Worm (Caenorhabditis elegans): ENCODE data around the gene lys-5.
A peak's percentile ranks its signal among the peaks of the same experiment; 100 is the strongest.

The lys-5 gene

ce11 chrIV:11635437-11636408, 10.3 kb upstream of the lys-5 start, which contains the start of gene mars-1:
mars-1 (minus strand) TSS chrIV:11635487.
- TF ChIP-seq sptf-1 (tag; optimal IDR thresholded peaks at IDR 0.05) (peak; percentile 50), mep-1 (tag; optimal IDR thresholded peaks at IDR 0.05) (peak; percentile 17), unc-62 (GFP tag; optimal IDR thresholded peaks at IDR 0.05) (no peak), nhr-12 (tag; optimal IDR thresholded peaks at IDR 0.05) (no peak), sem-2 (GFP tag; optimal IDR thresholded peaks at IDR 0.05) (no peak), lin-32 (GFP tag; optimal IDR thresholded peaks at IDR 0.05) (no peak), lsy-2 (tag; optimal IDR thresholded peaks at IDR 0.05) (peak; percentile 60), nhr-2 (tag; optimal IDR thresholded peaks at IDR 0.05) (no peak), mls-2 (tag; optimal IDR thresholded peaks at IDR 0.05) (no peak), nhr-237 (tag; optimal IDR thresholded peaks at IDR 0.05) (peak; percentile 88), ces-1 (GFP tag; optimal IDR thresholded peaks at IDR 0.05) (peak; percentile 65), pha-4 (tag; optimal IDR thresholded peaks at IDR 0.05) (peak; percentile 20), cnd-1 (tag; optimal IDR thresholded peaks at IDR 0.05) (no peak), ceh-39 (tag; optimal IDR thresholded peaks at IDR 0.05) (peak; percentile 66), unc-120 (tag; optimal IDR thresholded peaks at IDR 0.05; ENCODE audit: poor library complexity, severe bottlenecking) (peak; percentile 3)

DNA sequence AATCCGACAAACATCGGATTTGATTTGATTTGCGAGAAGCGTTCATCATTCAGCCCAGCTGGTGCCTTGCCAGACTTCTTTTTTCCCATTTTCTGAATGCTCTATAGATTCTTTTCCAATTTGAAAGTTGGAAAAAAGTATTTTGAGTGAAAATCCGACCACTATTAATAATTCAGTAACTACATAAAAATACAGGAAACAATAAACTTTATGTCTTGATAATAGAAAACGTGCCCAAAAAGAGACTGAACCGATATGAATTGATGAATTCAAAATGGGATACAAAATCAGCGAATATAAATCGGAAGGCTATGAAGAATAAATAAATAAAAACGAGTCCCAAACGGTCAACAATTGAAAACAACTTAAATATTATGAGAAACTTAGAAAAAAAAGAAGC, 6.4 kb upstream of the lys-5 start, which contains the start of gene F58B3.4:
Gene F58B3.4 (minus strand): TSS at position 101 of the 400 bp plus-strand sequence.
- no peak for TF ChIP-seq ces-1 (GFP tag; optimal IDR thresholded peaks at IDR 0.05)
- no peak for TF ChIP-seq lin-32 (GFP tag; optimal IDR thresholded peaks at IDR 0.05)
- TF ChIP-seq mep-1 (tag; optimal IDR thresholded peaks at IDR 0.05), result no peak
- no peak for TF ChIP-seq ceh-39 (tag; optimal IDR thresholded peaks at IDR 0.05)
- TF ChIP-seq blmp-1 (tag; optimal IDR thresholded peaks at IDR 0.05), result no peak

DNA sequence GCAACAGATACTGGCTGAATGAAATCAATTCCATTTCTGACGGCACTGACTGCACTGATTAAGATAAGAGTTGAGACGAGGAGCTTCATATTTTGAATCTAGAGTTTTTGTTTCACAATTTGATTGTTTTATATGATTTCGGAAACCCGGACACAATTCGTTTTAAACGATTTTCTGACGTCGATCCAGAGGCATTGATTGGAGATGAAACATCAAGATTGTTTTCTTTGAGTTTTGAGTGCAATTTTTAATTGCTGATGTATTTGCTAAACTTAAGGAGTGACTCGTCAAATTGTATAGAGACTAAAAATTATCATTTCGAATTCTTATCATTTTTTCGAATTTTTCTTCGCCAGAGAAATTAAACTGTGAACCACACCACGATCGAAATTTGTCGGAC, 2.5 kb upstream of the lys-5 start, which contains the start of gene lys-6:
Gene lys-6 (minus strand): TSS at position 101 of the 400 bp plus-strand sequence.
- TF ChIP-seq tbx-8 (GFP tag; optimal IDR thresholded peaks at IDR 0.05) (no peak), bed-3 (GFP tag; optimal IDR thresholded peaks at IDR 0.05) (no peak), nhr-28 (tag; optimal IDR thresholded peaks at IDR 0.05) (no peak), M03D4.4 (tag; optimal IDR thresholded peaks at IDR 0.05) (no peak), unc-39 (tag; optimal IDR thresholded peaks at IDR 0.05) (no peak), nhr-237 (tag; optimal IDR thresholded peaks at IDR 0.05) (no peak), drap-1 (GFP tag; optimal IDR thresholded peaks at IDR 0.05) (no peak), hlh-1 (tag; optimal IDR thresholded peaks at IDR 0.05) (no peak), ceh-39 (tag; optimal IDR thresholded peaks at IDR 0.05) (no peak), ztf-11 (tag; optimal IDR thresholded peaks at IDR 0.05) (no peak), zip-8 (tag; optimal IDR thresholded peaks at IDR 0.05) (no peak), elt-3 (tag; optimal IDR thresholded peaks at IDR 0.05) (no peak), unc-120 (tag; optimal IDR thresholded peaks at IDR 0.05; ENCODE audit: poor library complexity, severe bottlenecking) (no peak), sptf-1 (tag; optimal IDR thresholded peaks at IDR 0.05) (no peak), flh-1 (GFP tag; optimal IDR thresholded peaks at IDR 0.05) (no peak), pha-4 (tag; optimal IDR thresholded peaks at IDR 0.05) (no peak), mls-2 (tag; optimal IDR thresholded peaks at IDR 0.05) (no peak), lin-32 (GFP tag; optimal IDR thresholded peaks at IDR 0.05) (no peak), nhr-2 (tag; optimal IDR thresholded peaks at IDR 0.05) (no peak)

DNA sequence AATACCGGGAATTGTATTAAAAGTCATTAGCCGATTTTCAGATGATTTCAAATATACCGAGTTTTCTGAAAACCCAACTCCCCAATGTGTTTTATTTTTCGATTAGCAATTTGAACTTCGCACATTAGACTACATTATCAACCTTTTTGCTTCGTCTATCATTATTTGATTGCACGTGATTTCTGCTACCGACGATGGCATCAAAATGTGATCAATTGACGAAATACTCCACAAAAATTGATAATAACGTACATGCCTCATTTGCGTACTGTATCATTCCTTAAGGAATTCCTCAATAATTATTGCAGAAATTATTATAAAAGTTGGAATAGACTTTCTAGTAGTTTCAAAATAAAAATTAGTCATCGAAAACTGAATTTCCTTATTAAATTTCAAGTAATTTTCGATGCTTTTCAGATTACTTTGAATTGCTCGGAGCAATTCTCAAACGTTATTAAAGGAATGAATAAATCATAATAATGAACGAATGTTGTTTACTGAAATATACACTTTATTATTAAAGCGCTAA, 1.6 kb downstream of the lys-5 start:
- TF ChIP-seq pha-4 (tag; optimal IDR thresholded peaks at IDR 0.05), result no peak
- no peak for TF ChIP-seq nhr-237 (tag; optimal IDR thresholded peaks at IDR 0.05)
- TF ChIP-seq ceh-39 (tag; optimal IDR thresholded peaks at IDR 0.05), result no peak
- no peak for TF ChIP-seq ztf-11 (tag; optimal IDR thresholded peaks at IDR 0.05)
- TF ChIP-seq lin-32 (GFP tag; optimal IDR thresholded peaks at IDR 0.05), result no peak
- no peak for TF ChIP-seq elt-3 (tag; optimal IDR thresholded peaks at IDR 0.05)
- no peak for TF ChIP-seq lsy-2 (tag; optimal IDR thresholded peaks at IDR 0.05)
- no peak for TF ChIP-seq ces-1 (GFP tag; optimal IDR thresholded peaks at IDR 0.05)

- TF ChIP-seq mab-5 (tag; optimal IDR thresholded peaks at IDR 0.05) (no peak), sptf-1 (tag; optimal IDR thresholded peaks at IDR 0.05) (no peak), bed-3 (GFP tag; optimal IDR thresholded peaks at IDR 0.05) (no peak), drap-1 (GFP tag; optimal IDR thresholded peaks at IDR 0.05) (no peak), cnd-1 (tag; optimal IDR thresholded peaks at IDR 0.05) (no peak), hlh-1 (tag; optimal IDR thresholded peaks at IDR 0.05) (no peak), lin-13 (tag; optimal IDR thresholded peaks at IDR 0.05) (no peak), unc-39 (tag; optimal IDR thresholded peaks at IDR 0.05) (no peak), lsy-2 (tag; optimal IDR thresholded peaks at IDR 0.05) (no peak), ceh-83 (GFP tag; optimal IDR thresholded peaks at IDR 0.05) (no peak), ztf-11 (tag; optimal IDR thresholded peaks at IDR 0.05) (no peak), elt-1 (tag; optimal IDR thresholded peaks at IDR 0.05; ENCODE audit: borderline replicate concordance, insufficient read depth) (no peak)
Observed at ce11 chrIV:11623060-11623459, 2.3 kb downstream of the lys-5 start, which contains the start of gene lys-4. lys-4 (minus strand) TSS chrIV:11623174.
